Worm (Caenorhabditis elegans): ENCODE data around the gene F28C10.1.

The F28C10.1 gene

DNA sequence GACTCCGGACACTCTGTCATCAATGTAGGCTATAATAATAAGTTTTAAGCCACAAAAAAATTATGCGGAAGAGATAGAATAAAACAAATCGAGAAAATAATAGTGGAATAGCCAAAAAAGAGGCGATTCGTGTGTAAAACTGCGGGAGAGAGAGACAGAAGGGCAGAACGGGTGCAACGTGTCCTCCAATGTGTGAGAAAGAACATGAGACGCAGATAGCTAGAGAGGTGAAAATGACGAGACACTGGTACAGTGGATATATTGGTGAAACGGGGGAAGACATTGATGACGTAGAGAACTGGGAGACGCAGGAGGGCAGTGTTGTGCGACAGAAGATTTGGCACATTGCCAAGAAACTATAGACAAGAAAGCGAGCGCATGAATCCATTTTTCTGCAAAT lies 7.2 kb upstream of the F28C10.1 start, which contains the start of gene F28C10.3 (continued):
- TF ChIP-seq cebp-1 (GFP tag; IDR thresholded peaks at IDR 0.05) (no peak), cebp-1 (tag; optimal IDR thresholded peaks at IDR 0.05) (peak; percentile 67)

DNA sequence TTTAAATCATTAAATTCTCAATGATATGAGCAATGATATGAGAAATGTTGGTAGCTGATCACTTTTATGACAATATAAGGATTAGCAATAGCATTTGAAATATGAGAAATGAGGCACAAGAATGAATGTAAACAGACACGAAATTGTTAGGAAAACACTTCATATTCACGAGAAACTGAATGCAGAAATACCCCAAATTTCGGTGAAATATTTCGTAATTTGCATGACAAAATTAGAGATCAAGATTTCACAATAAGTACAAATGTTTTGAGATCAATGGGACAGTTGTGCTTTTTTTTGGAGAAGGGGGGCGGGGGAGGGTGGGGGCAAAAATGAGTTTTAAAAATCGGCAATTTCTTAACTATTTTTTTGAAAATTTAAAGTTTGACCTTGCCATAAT lies 6.5 kb upstream of the F28C10.1 start:
- TF ChIP-seq madf-10 (tag; optimal IDR thresholded peaks at IDR 0.05) (no peak), aptf-2 (GFP tag; conservative IDR thresholded peaks at IDR 0.05) (no peak), snpc-4 (GFP tag; optimal IDR thresholded peaks at IDR 0.05) (no peak), snpc-4 (tag; optimal IDR thresholded peaks at IDR 0.05) (no peak), madf-3 (GFP tag; IDR thresholded peaks at IDR 0.05) (no peak)

DNA sequence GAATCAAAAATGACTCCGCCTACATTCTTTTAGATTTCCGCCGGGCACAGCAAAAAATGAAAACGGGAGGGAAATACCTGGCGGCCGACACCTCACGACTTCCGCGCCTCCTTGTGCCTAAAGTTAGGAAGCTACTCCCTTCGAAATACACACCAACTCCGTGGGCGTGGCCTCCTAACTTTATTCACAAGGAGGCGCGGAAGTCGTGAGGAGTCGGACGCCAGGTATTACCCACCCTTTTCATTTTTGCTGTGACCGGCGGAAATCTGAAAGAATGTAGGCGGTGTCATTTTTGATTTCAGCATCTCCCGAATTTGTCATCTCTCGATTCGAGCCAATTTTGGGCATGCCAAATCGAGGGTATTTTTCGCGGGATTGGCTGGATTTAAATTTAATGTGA lies 4.8 kb upstream of the F28C10.1 start:
- TF ChIP-seq nhr-179 (tag; optimal IDR thresholded peaks at IDR 0.05) (no peak), sea-2 (GFP tag; IDR thresholded peaks at IDR 0.05) (no peak), snpc-1.1 (tag; optimal IDR thresholded peaks at IDR 0.05; ENCODE audit: insufficient read depth) (peak; percentile 68), snpc-4 (GFP tag; optimal IDR thresholded peaks at IDR 0.05) (peak; percentile 54), snpc-4 (tag; optimal IDR thresholded peaks at IDR 0.05) (peak in 2 of 4 experiments; percentile 82 to 93)

DNA sequence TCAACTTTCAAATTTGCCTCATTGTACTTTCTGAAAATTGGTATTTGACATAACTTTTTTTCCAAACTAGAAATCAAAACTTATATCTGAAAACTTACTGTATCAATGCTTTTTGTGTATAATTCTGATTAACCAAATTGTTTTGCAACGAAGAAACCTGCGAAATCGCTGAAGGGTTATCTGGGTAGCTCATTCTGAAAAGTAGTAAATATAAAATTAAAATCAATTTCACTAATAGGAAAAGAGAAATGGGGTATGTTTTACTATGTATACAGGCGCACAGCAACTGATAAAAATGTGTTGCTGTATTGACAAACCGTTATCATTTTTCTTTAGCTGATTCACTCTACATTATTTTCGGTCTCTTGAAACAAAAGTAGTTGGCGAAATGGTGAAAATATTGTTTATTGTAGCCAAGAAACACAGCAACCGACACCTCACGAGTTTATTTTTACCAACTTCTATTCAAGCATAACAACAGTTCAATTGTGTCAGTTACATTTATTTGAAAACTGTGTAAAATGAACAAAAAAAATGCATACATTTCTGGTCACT lies 8.3 kb downstream of the F28C10.1 start, which contains the start of gene F57C12.2:
Gene F57C12.2, minus strand, starts transcription at position 218 of the 555 bp plus-strand sequence.
- TF ChIP-seq Y53G8AR.9 (GFP tag; conservative IDR thresholded peaks at IDR 0.05), result no peak
- TF ChIP-seq snpc-4 (GFP tag; optimal IDR thresholded peaks at IDR 0.05), result no peak
- TF ChIP-seq snpc-4 (tag; optimal IDR thresholded peaks at IDR 0.05), result peak in 1 of 4 experiments; percentile 39
- TF ChIP-seq let-607 (tag; optimal IDR thresholded peaks at IDR 0.05), result no peak
- TF ChIP-seq ceh-58 (GFP tag; IDR thresholded peaks at IDR 0.05), result no peak
- no peak for TF ChIP-seq rpc-1 (optimal IDR thresholded peaks at IDR 0.05)
- TF ChIP-seq rpc-1 (tag; optimal IDR thresholded peaks at IDR 0.05), result no peak

DNA sequence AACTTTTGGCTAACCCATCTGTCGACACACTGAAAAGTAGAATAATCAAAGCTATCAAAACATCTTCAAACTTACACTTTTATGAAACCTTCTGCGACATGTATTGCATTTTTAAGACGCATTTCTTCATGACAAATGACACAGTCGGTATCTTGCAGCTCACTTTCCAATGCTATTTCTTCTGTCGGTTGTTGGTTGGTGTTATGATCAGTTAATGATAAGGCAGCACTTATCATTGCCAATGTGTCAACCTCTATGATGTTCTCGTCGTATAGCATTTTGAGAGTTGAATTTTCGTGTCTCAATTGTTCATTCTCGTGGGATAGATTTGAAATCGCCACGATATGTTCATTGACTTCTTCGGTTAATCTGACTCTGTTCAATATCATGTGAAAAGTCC lies 10.5 kb downstream of the F28C10.1 start:
- TF ChIP-seq lin-40 (tag; optimal IDR thresholded peaks at IDR 0.05) (no peak), athp-1 (tag; optimal IDR thresholded peaks at IDR 0.05) (no peak), nhr-80 (tag; optimal IDR thresholded peaks at IDR 0.05) (peak; percentile 76), B0336.3 (GFP tag; IDR thresholded peaks at IDR 0.05) (no peak), snpc-1.3 (tag; optimal IDR thresholded peaks at IDR 0.05; ENCODE audit: insufficient read depth) (no peak), dox-1 (GFP tag; IDR thresholded peaks at IDR 0.05) (0 out of 2 replicates have a peak, but pooled peaks have one; percentile 24), hlh-26 (GFP tag; conservative IDR thresholded peaks at IDR 0.05) (no peak)

DNA sequence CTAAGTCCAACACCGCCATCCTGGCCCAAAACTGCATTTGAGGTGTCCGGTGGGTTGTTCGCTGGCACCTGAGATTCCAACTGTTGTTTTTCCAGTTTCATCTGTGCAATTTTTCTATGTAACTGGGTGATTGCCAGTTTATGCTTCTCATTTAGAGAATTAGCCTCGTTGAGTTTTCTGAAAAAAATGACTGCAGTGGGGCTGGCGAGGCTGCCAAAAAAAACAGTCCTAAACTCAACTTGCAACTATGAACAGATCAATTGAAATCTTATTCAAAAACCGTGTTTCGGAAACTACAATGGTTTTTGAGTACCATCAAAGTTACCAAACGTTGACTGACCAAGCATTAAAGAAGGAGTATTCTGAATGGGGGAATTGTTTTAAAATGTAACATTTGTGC lies 11.0 kb downstream of the F28C10.1 start, which contains the start of gene F57C12.6:
Gene F57C12.6, minus strand, starts transcription at position 101 of the 400 bp plus-strand sequence.
- TF ChIP-seq rpc-1 (optimal IDR thresholded peaks at IDR 0.05), result no peak
- TF ChIP-seq rpc-1 (tag; optimal IDR thresholded peaks at IDR 0.05), result no peak
- TF ChIP-seq madf-3 (GFP tag; IDR thresholded peaks at IDR 0.05), result no peak
- TF ChIP-seq ztf-26 (tag; optimal IDR thresholded peaks at IDR 0.05), result no peak
- no peak for TF ChIP-seq nhr-80 (tag; optimal IDR thresholded peaks at IDR 0.05)
- no peak for TF ChIP-seq tbp1 (GFP tag; optimal IDR thresholded peaks at IDR 0.05)
- TF ChIP-seq attf-5 (GFP tag; optimal IDR thresholded peaks at IDR 0.05), result no peak
- TF ChIP-seq sea-2 (GFP tag; IDR thresholded peaks at IDR 0.05), result no peak
- no peak for TF ChIP-seq bed-2 (GFP tag; IDR thresholded peaks at IDR 0.05)
- no peak for TF ChIP-seq ama-1 (optimal IDR thresholded peaks at IDR 0.05)
- no peak for TF ChIP-seq ama-1 (GFP tag; optimal IDR thresholded peaks at IDR 0.05)
- no peak for TF ChIP-seq tlf-1 (GFP tag; optimal IDR thresholded peaks at IDR 0.05)
- no peak for TF ChIP-seq chd-7 (tag; optimal IDR thresholded peaks at IDR 0.05)
- no peak for TF ChIP-seq T07F8.4 (tag; optimal IDR thresholded peaks at IDR 0.05)

Measured in whole organism, young adult.